Worm (Caenorhabditis elegans) whole organism, L4 larva: ENCODE data around the gene evl-14.
A peak's percentile ranks its signal among the peaks of the same experiment; 100 is the strongest.

Experiments
- D1046.2 ChIP-seq: fragments of 200-800 bp; sonication (Bioruptor generic); IDR thresholded peaks from 2 replicates; pipeline ENCODE4 v1.3.6; 2022; ENCODE audit warnings: missing genetic modification characterization, missing compliant biosample characterization
- F26F4.8 ChIP-seq: fragments of 200-800 bp; sonication (Bioruptor generic); conservative IDR thresholded peaks from 2 replicates; pipeline ENCODE4 v1.3.6; 2022; ENCODE audit warnings: missing genetic modification characterization, missing compliant biosample characterization
- F37D6.2 ChIP-seq: sonication (generic microtip); optimal IDR thresholded peaks from 2 replicates; lab custom pipeline; 2016; ENCODE audit warnings: mild to moderate bottlenecking, missing genetic modification characterization, missing compliant biosample characterization
- F44E2.7 ChIP-seq: fragments of 200-800 bp; sonication (Bioruptor generic); IDR thresholded peaks from 2 replicates; pipeline ENCODE4 v2.1.2; 2022; ENCODE audit warnings: missing genetic modification characterization, missing compliant biosample characterization
- F49E8.2 ChIP-seq: sonication (generic microtip); optimal IDR thresholded peaks from 2 replicates; lab custom pipeline; 2016; ENCODE audit warnings: missing compliant biosample characterization, mild to moderate bottlenecking, missing genetic modification characterization, borderline replicate concordance
- T26A8.4 ChIP-seq: fragments of 200-800 bp; sonication (Bioruptor generic); IDR thresholded peaks from 2 replicates; pipeline ENCODE4 v1.3.6; 2022; ENCODE audit warnings: missing genetic modification characterization, missing compliant biosample characterization
- Y48G9A.11 ChIP-seq: fragments of 200-800 bp; sonication (Bioruptor generic); IDR thresholded peaks from 2 replicates; pipeline ENCODE4 v1.3.6; 2022; ENCODE audit warnings: missing genetic modification reagents, missing genetic modification characterization, missing compliant biosample characterization
- Y75B8A.6 ChIP-seq: fragments of 200-800 bp; sonication (Bioruptor generic); IDR thresholded peaks from 2 replicates; pipeline ENCODE4 v1.3.6; 2022; ENCODE audit warnings: missing genetic modification reagents, missing genetic modification characterization, missing compliant biosample characterization
- ZK337.2 ChIP-seq: fragments of 200-800 bp; sonication (Bioruptor generic); IDR thresholded peaks from 2 replicates; pipeline ENCODE4 v1.3.6; 2022; ENCODE audit warnings: missing genetic modification reagents, missing genetic modification characterization, missing compliant biosample characterization
- aha-1 ChIP-seq: fragments of 150-350 bp; peaks from one replicate; lab custom pipeline; 2014; ENCODE audit warnings: missing biosample characterization, missing genetic modification characterization
- aly-2 ChIP-seq: sonication (generic microtip); optimal IDR thresholded peaks from 2 replicates; lab custom pipeline; 2018; ENCODE audit warnings: missing biosample characterization, missing genetic modification characterization
- ama-1 ChIP-seq: fragments of 150-350 bp; optimal IDR thresholded peaks from 2 replicates; lab custom pipeline; 2014; ENCODE audit warnings: inconsistent platforms, mixed read lengths
- attf-4 ChIP-seq: sonication (generic microtip); optimal IDR thresholded peaks from 3 replicates; lab custom pipeline; 2017; ENCODE audit warnings: missing biosample characterization, missing genetic modification characterization
- ceh-20 ChIP-seq: fragments of 200-800 bp; sonication (Bioruptor generic); IDR thresholded peaks from 2 replicates; pipeline ENCODE4 v1.3.6; 2022; ENCODE audit warnings: missing genetic modification reagents, missing genetic modification characterization, missing compliant biosample characterization
- ceh-32 ChIP-seq: sonication (generic microtip); optimal IDR thresholded peaks from 2 replicates; lab custom pipeline; 2016; ENCODE audit warnings: mild to moderate bottlenecking, missing genetic modification characterization, missing compliant biosample characterization; ENCODE audit not compliant: poor library complexity
- ceh-62 ChIP-seq: sonication (generic microtip); optimal IDR thresholded peaks from 2 replicates; lab custom pipeline; 2017; ENCODE audit warnings: missing biosample characterization, missing genetic modification characterization
- ctbp-1 ChIP-seq: fragments of 200-800 bp; sonication (Bioruptor generic); IDR thresholded peaks from 2 replicates; pipeline ENCODE4 v1.3.6; 2022; ENCODE audit warnings: missing genetic modification reagents, missing genetic modification characterization, missing compliant biosample characterization
- daf-16 ChIP-seq, 3 experiments: sonication (generic microtip); optimal IDR thresholded peaks; 2 replicates each; lab custom pipeline; 2016 to 2017; ENCODE audit warnings: missing genetic modification characterization in 3 of 3, missing genetic modification reagents in 3 of 3, mild to moderate bottlenecking in 2 of 3, missing compliant biosample characterization in 2 of 3, missing biosample characterization in 1 of 3, moderate library complexity in 1 of 3
- daf-19 ChIP-seq: fragments of 200-800 bp; sonication (Bioruptor generic); conservative IDR thresholded peaks from 2 replicates; pipeline ENCODE4 v1.3.6; 2022; ENCODE audit warnings: missing genetic modification characterization, missing compliant biosample characterization
- dmd-6 ChIP-seq: fragments of 200-800 bp; sonication (Bioruptor generic); IDR thresholded peaks from 2 replicates; pipeline ENCODE4 v1.3.6; 2022; ENCODE audit warnings: missing genetic modification reagents, missing genetic modification characterization, missing compliant biosample characterization
- dmd-8 ChIP-seq: fragments of 200-800 bp; sonication (Bioruptor generic); IDR thresholded peaks from 2 replicates; pipeline ENCODE4 v1.3.6; 2022; ENCODE audit warnings: missing genetic modification characterization, missing compliant biosample characterization
- dve-1 ChIP-seq: sonication (generic microtip); optimal IDR thresholded peaks from 2 replicates; lab custom pipeline; 2017; ENCODE audit warnings: antibody characterized with exemption, mild to moderate bottlenecking, missing genetic modification characterization, missing compliant biosample characterization; ENCODE audit not compliant: insufficient read depth
- egl-43 ChIP-seq: fragments of 200-800 bp; sonication (Bioruptor generic); IDR thresholded peaks from 2 replicates; pipeline ENCODE4 v1.3.6; 2022; ENCODE audit warnings: missing genetic modification reagents, missing genetic modification characterization, missing compliant biosample characterization
- fkh-10 ChIP-seq: fragments of 150-350 bp; optimal IDR thresholded peaks from 2 replicates; lab custom pipeline; 2014; ENCODE audit warnings: missing biosample characterization, missing genetic modification reagents, missing genetic modification characterization
- fos-1 ChIP-seq: fragments of 150-350 bp; optimal IDR thresholded peaks from 2 replicates; lab custom pipeline; 2014; ENCODE audit warnings: missing biosample characterization, missing genetic modification characterization
- hlh-11 ChIP-seq: fragments of 200-800 bp; sonication (Bioruptor generic); optimal IDR thresholded peaks from 2 replicates; lab custom pipeline; 2018; ENCODE audit warnings: mild to moderate bottlenecking, missing genetic modification characterization, missing compliant biosample characterization
- lim-7 ChIP-seq: fragments of 200-800 bp; sonication (Bioruptor generic); IDR thresholded peaks from 2 replicates; pipeline ENCODE4 v1.3.6; 2022; ENCODE audit warnings: missing genetic modification characterization, missing compliant biosample characterization
- lin-1 ChIP-seq: fragments of 200-800 bp; sonication (Bioruptor generic); IDR thresholded peaks from 2 replicates; pipeline ENCODE4 v1.3.6; 2022; ENCODE audit warnings: missing genetic modification reagents, missing genetic modification characterization, missing compliant biosample characterization
- lin-13 ChIP-seq: fragments of 150-350 bp; optimal IDR thresholded peaks from 2 replicates; lab custom pipeline; 2014; ENCODE audit warnings: missing biosample characterization, missing genetic modification reagents, missing genetic modification characterization
- lin-15B ChIP-seq: fragments of 150-350 bp; sonication (generic microtip); optimal IDR thresholded peaks from 3 replicates; lab custom pipeline; 2014; ENCODE audit warnings: missing biosample characterization, missing genetic modification characterization
- lin-38 ChIP-seq: fragments of 200-800 bp; sonication (Bioruptor generic); IDR thresholded peaks from 2 replicates; pipeline ENCODE4 v1.3.6; 2022; ENCODE audit warnings: missing genetic modification reagents, missing genetic modification characterization, missing compliant biosample characterization
- lir-3 ChIP-seq: sonication (generic microtip); optimal IDR thresholded peaks from 2 replicates; lab custom pipeline; 2016; ENCODE audit warnings: mild to moderate bottlenecking, missing genetic modification characterization, missing compliant biosample characterization
- lsy-2 ChIP-seq, 2 experiments: fragments of 150-350 bp in 1 of 2; sonication (generic microtip) in 1 of 2; optimal IDR thresholded peaks; 2 replicates each; lab custom pipeline; 2014 to 2017; ENCODE audit warnings: missing biosample characterization in 2 of 2, missing genetic modification characterization in 2 of 2
- madf-5 ChIP-seq, 2 experiments: fragments of 200-800 bp; sonication (Bioruptor generic); IDR thresholded peaks; 2 replicates each; pipeline ENCODE4 v1.3.6; 2022; ENCODE audit warnings: missing compliant biosample characterization in 2 of 2, missing genetic modification characterization in 2 of 2
- mdl-1 ChIP-seq, 2 experiments: fragments of 150-350 bp in 1 of 2; sonication (generic microtip) in 1 of 2; optimal IDR thresholded peaks; 2 replicates each; lab custom pipeline; 2014 to 2017; ENCODE audit warnings: missing biosample characterization in 2 of 2, missing genetic modification characterization in 2 of 2
- nhr-10 ChIP-seq: fragments of 150-350 bp; optimal IDR thresholded peaks from 2 replicates; lab custom pipeline; 2014; ENCODE audit warnings: missing biosample characterization, missing genetic modification characterization
- nhr-11 ChIP-seq: fragments of 150-350 bp; optimal IDR thresholded peaks from 2 replicates; lab custom pipeline; 2014; ENCODE audit warnings: missing biosample characterization, missing genetic modification characterization
- nhr-48 ChIP-seq: sonication (generic microtip); optimal IDR thresholded peaks from 2 replicates; lab custom pipeline; 2016; ENCODE audit warnings: mild to moderate bottlenecking, missing genetic modification characterization, missing compliant biosample characterization
- nhr-6 ChIP-seq: fragments of 150-350 bp; optimal IDR thresholded peaks from 2 replicates; lab custom pipeline; 2014; ENCODE audit warnings: missing biosample characterization, missing genetic modification characterization
- nhr-76 ChIP-seq: fragments of 150-350 bp; optimal IDR thresholded peaks from 2 replicates; lab custom pipeline; 2014; ENCODE audit warnings: missing biosample characterization, missing genetic modification characterization
- rbr-2 ChIP-seq: sonication (generic microtip); optimal IDR thresholded peaks from 2 replicates; lab custom pipeline; 2016; ENCODE audit warnings: missing genotype, missing genetic modification characterization, missing compliant biosample characterization
- saeg-2 ChIP-seq: fragments of 200-800 bp; sonication (Bioruptor generic); IDR thresholded peaks from 2 replicates; pipeline ENCODE4 v1.3.6; 2022; ENCODE audit warnings: missing genetic modification reagents, missing genetic modification characterization, missing compliant biosample characterization
- snpc-4 ChIP-seq: fragments of 150-350 bp; optimal IDR thresholded peaks from 2 replicates; lab custom pipeline; 2014; ENCODE audit warnings: missing biosample characterization, missing genetic modification characterization
- spr-3 ChIP-seq: fragments of 200-800 bp; sonication (Bioruptor generic); optimal IDR thresholded peaks from 2 replicates; lab custom pipeline; 2018; ENCODE audit warnings: mild to moderate bottlenecking, missing genetic modification characterization, missing compliant biosample characterization
- tag-97 ChIP-seq: fragments of 200-800 bp; sonication (Bioruptor generic); IDR thresholded peaks from 2 replicates; pipeline ENCODE4 v1.3.6; 2022; ENCODE audit warnings: missing genetic modification characterization, missing compliant biosample characterization
- tra-1 ChIP-seq: fragments of 200-800 bp; sonication (Bioruptor generic); IDR thresholded peaks from 2 replicates; pipeline ENCODE4 v1.3.6; 2022; ENCODE audit warnings: missing genetic modification reagents, missing genetic modification characterization, missing compliant biosample characterization
- unc-39 ChIP-seq: sonication (generic microtip); optimal IDR thresholded peaks from 2 replicates; lab custom pipeline; 2017; ENCODE audit warnings: missing biosample characterization, missing genetic modification characterization
- zag-1 ChIP-seq: fragments of 150-350 bp; optimal IDR thresholded peaks from 2 replicates; lab custom pipeline; 2014; ENCODE audit warnings: missing biosample characterization, missing genetic modification characterization
- zfp-3 ChIP-seq: fragments of 200-800 bp; sonication (Bioruptor generic); conservative IDR thresholded peaks from 2 replicates; pipeline ENCODE4 v1.3.6; 2022; ENCODE audit warnings: missing genetic modification reagents, missing genetic modification characterization, missing compliant biosample characterization
- zip-11 ChIP-seq: fragments of 200-800 bp; sonication (Bioruptor generic); IDR thresholded peaks from 2 replicates; pipeline ENCODE4 v1.3.6; 2022; ENCODE audit warnings: missing genetic modification characterization, missing compliant biosample characterization
- zip-2 ChIP-seq: fragments of 150-350 bp; optimal IDR thresholded peaks from 2 replicates; lab custom pipeline; 2014; ENCODE audit warnings: missing biosample characterization, missing genetic modification characterization
- ztf-11 ChIP-seq: fragments of 150-350 bp; optimal IDR thresholded peaks from 2 replicates; lab custom pipeline; 2014; ENCODE audit warnings: missing biosample characterization, missing genetic modification characterization
- ztf-7 ChIP-seq: fragments of 150-350 bp; optimal IDR thresholded peaks from 2 replicates; lab custom pipeline; 2014; ENCODE audit warnings: missing biosample characterization, missing genetic modification characterization

The evl-14 gene

ce11 chrIII:4284732-4285165, 28.2 kb downstream of the evl-14 start:
- no peak for TF ChIP-seq dmd-8 (GFP tag; lab: Robert Waterston, UW)
- TF ChIP-seq fkh-10 (GFP tag; lab: Kevin White, UChicago), result no peak
- TF ChIP-seq ceh-20 (GFP tag; lab: Robert Waterston, UW), result 0 out of 2 replicates have a peak, but pooled peaks have one; percentile 33
- peak; percentile 35 to 89 for TF ChIP-seq mdl-1 (tag; optimal IDR thresholded peaks at IDR 0.05; lab: Kevin White, UChicago)
- TF ChIP-seq ama-1, result no peak
- TF ChIP-seq ztf-7 (tag; lab: Kevin White, UChicago), result no peak
- peak; percentile 70 for TF ChIP-seq T26A8.4 (GFP tag; lab: Robert Waterston, UW)
- no peak for TF ChIP-seq zip-11 (GFP tag; lab: Robert Waterston, UW)
- TF ChIP-seq lin-13 (GFP tag; lab: Kevin White, UChicago), result no peak
- no peak for TF ChIP-seq unc-39 (tag; lab: Kevin White, UChicago)
- no peak for TF ChIP-seq F26F4.8
- no peak for TF ChIP-seq ctbp-1
- no peak for TF ChIP-seq ZK337.2 (GFP tag; lab: Robert Waterston, UW)
- TF ChIP-seq tag-97 (GFP tag; lab: Robert Waterston, UW), result no peak
- TF ChIP-seq daf-19, result no peak
- TF ChIP-seq lim-7 (GFP tag; lab: Robert Waterston, UW), result no peak
- peak; percentile 30 for TF ChIP-seq nhr-11 (tag; lab: Kevin White, UChicago)
- no peak for TF ChIP-seq nhr-76
- TF ChIP-seq Y48G9A.11, result no peak
- no peak for TF ChIP-seq fos-1 (tag; lab: Kevin White, UChicago)
- TF ChIP-seq lin-1 (GFP tag; lab: Robert Waterston, UW), result peak; percentile 77; the same call in 1 of the 2 replicates
- TF ChIP-seq snpc-4 (tag; lab: Kevin White, UChicago), result no peak
- TF ChIP-seq nhr-10 (tag; lab: Kevin White, UChicago), result no peak
- TF ChIP-seq egl-43 (GFP tag; lab: Robert Waterston, UW), result no peak
- peak; percentile 97 for TF ChIP-seq hlh-11 (tag; lab: Kevin White, UChicago)
- peak; percentile 90 for TF ChIP-seq nhr-48
- no peak for TF ChIP-seq F49E8.2 (tag; lab: Kevin White, UChicago)
- no peak for TF ChIP-seq ceh-62 (tag; lab: Kevin White, UChicago)
- no peak for TF ChIP-seq F44E2.7 (GFP tag; lab: Robert Waterston, UW)
- TF ChIP-seq tra-1 (GFP tag; lab: Robert Waterston, UW), result peak; percentile 65; the same call in 1 of the 2 replicates
- no peak for TF ChIP-seq F37D6.2 (tag; lab: Kevin White, UChicago)
- no peak for TF ChIP-seq Y75B8A.6
- TF ChIP-seq lir-3, result no peak
- TF ChIP-seq dmd-6 (GFP tag; lab: Robert Waterston, UW), result peak; percentile 88
- TF ChIP-seq zag-1 (tag; lab: Kevin White, UChicago), result no peak
- peak; percentile 52 for TF ChIP-seq rbr-2
- no peak for TF ChIP-seq ztf-11
- TF ChIP-seq D1046.2 (GFP tag; lab: Robert Waterston, UW), result no peak
- TF ChIP-seq lsy-2 (tag; optimal IDR thresholded peaks at IDR 0.05; lab: Kevin White, UChicago), result peak in 1 of 2 experiments; percentile 82
- TF ChIP-seq aly-2 (tag; lab: Kevin White, UChicago), result no peak
- TF ChIP-seq aha-1 (tag; lab: Kevin White, UChicago), result peak; percentile 87
- no peak for TF ChIP-seq daf-16 (GFP tag; optimal IDR thresholded peaks at IDR 0.05; lab: Kevin White, UChicago)
- peak; percentile 42 for TF ChIP-seq daf-16 (tag; optimal IDR thresholded peaks at IDR 0.05; lab: Kevin White, UChicago)
- TF ChIP-seq zfp-3 (GFP tag; lab: Robert Waterston, UW), result no peak
- no peak for TF ChIP-seq attf-4 (tag; lab: Kevin White, UChicago)
- peak; percentile 21 for TF ChIP-seq nhr-6 (tag; lab: Kevin White, UChicago)
- peak; percentile 71; the same call in 1 of the 2 replicates for TF ChIP-seq saeg-2 (GFP tag; lab: Robert Waterston, UW)
- TF ChIP-seq zip-2, result no peak
- TF ChIP-seq dve-1 (tag; lab: Kevin White, UChicago), result peak; percentile 85
- no peak for TF ChIP-seq lin-15B (tag; lab: Kevin White, UChicago)
- peak in 1 of 2 experiments; percentile 76; a peak in 1 of 4 replicates for TF ChIP-seq madf-5 (GFP tag; IDR thresholded peaks at IDR 0.05; lab: Robert Waterston, UW)
- no peak for TF ChIP-seq spr-3
- TF ChIP-seq ceh-32 (tag; lab: Kevin White, UChicago), result no peak
- TF ChIP-seq lin-38 (GFP tag; lab: Robert Waterston, UW), result peak; percentile 41; the same call in 1 of the 2 replicates
